Worm (Caenorhabditis elegans): ENCODE data around the gene acc-3.

The acc-3 gene

ce11 chrX:4673165-4673756 is 54.0 kb downstream of the acc-3 start, which contains the start of gene tmem-135:
tmem-135 (plus strand) TSS chrX:4673706.
- TF ChIP-seq bed-3 (GFP tag; optimal IDR thresholded peaks at IDR 0.05) (no peak), mab-5 (tag; optimal IDR thresholded peaks at IDR 0.05) (no peak), elt-1 (tag; optimal IDR thresholded peaks at IDR 0.05; ENCODE audit: borderline replicate concordance, insufficient read depth) (no peak), ceh-43 (GFP tag; optimal IDR thresholded peaks at IDR 0.05) (no peak), nhr-76 (tag; optimal IDR thresholded peaks at IDR 0.05) (no peak), unc-120 (tag; optimal IDR thresholded peaks at IDR 0.05; ENCODE audit: poor library complexity, severe bottlenecking) (no peak), unc-62 (GFP tag; optimal IDR thresholded peaks at IDR 0.05) (no peak), pha-4 (tag; optimal IDR thresholded peaks at IDR 0.05) (no peak), drap-1 (GFP tag; optimal IDR thresholded peaks at IDR 0.05) (no peak), lin-13 (tag; optimal IDR thresholded peaks at IDR 0.05) (no peak)
